Fruit fly (Drosophila melanogaster): Measurements from ENCODE around the gene CG46025.

dm6 chr2L:7812555-7813339, 58.8 kb downstream of the CG46025 start:
- TF ChIP-seq bab1 (GFP tag; optimal IDR thresholded peaks at IDR 0.05) = no peak
- no peak for TF ChIP-seq CG14711 (tag; optimal IDR thresholded peaks at IDR 0.05)
- TF ChIP-seq CG7101 (tag; optimal IDR thresholded peaks at IDR 0.05) = no peak
- TF ChIP-seq Clk (GFP tag; optimal IDR thresholded peaks at IDR 0.05) = no peak
- no peak for TF ChIP-seq CG12768 (GFP tag; optimal IDR thresholded peaks at IDR 0.05)
- no peak for TF ChIP-seq ovo (GFP tag; optimal IDR thresholded peaks at IDR 0.05)
- TF ChIP-seq cic (GFP tag; optimal IDR thresholded peaks at IDR 0.05) = no peak
- TF ChIP-seq toe (GFP tag; optimal IDR thresholded peaks at IDR 0.05) = no peak

Data from whole organism, adult.